Worm (Caenorhabditis elegans) whole organism, L4/young adult: ENCODE measurements around the gene F38E11.6.

Experiments
- W03F9.2 ChIP-seq: fragments of 150-350 bp; optimal IDR thresholded peaks from 2 replicates; lab custom pipeline; 2014; ENCODE audit warnings: missing biosample characterization, missing genetic modification characterization
- dao-5 ChIP-seq: sonication (generic microtip); optimal IDR thresholded peaks from 2 replicates; lab custom pipeline; 2016; ENCODE audit warnings: missing genotype, missing genetic modification characterization, moderate library complexity, missing compliant biosample characterization
- him-1 ChIP-seq: sonication (generic microtip); optimal IDR thresholded peaks from 2 replicates; lab custom pipeline; 2016; ENCODE audit warnings: missing genotype, missing genetic modification reagents, missing genetic modification characterization, missing compliant biosample characterization

ce11 chrIV:9516831-9517230 lies 49.5 kb upstream of the F38E11.6 start, which contains the start of gene C33A12.19:
- TF ChIP-seq W03F9.2 (tag; lab: Kevin White, UChicago) (no peak), him-1 (no peak), dao-5 (tag; lab: Kevin White, UChicago) (no peak)
